Fruit fly (Drosophila melanogaster): Measurements from ENCODE around the gene CG8840.

dm6 chr2L:3397594-3398073 is 12.7 kb upstream of the CG8840 start, which contains the start of gene CG34175:
- TF ChIP-seq Adf1 (GFP tag; IDR thresholded peaks at IDR 0.05), result no peak
- no peak for TF ChIP-seq vfl (GFP tag; optimal IDR thresholded peaks at IDR 0.05)
- TF ChIP-seq inv (GFP tag; IDR thresholded peaks at IDR 0.05; ENCODE audit: partially characterized antibody), result no peak
- no peak for TF ChIP-seq sug (tag; optimal IDR thresholded peaks at IDR 0.05)
- TF ChIP-seq Hr39 (optimal IDR thresholded peaks at IDR 0.05), result no peak

All from whole organism, embryonic.